Fruit fly (Drosophila melanogaster) whole organism, embryonic: ENCODE measurements around the gene TBC1D16.

Experiments used
- CG8089 ChIP-seq: fragments of 200-800 bp; sonication (Bioruptor generic); optimal IDR thresholded peaks from 3 replicates; lab custom pipeline; 2016; ENCODE audit warnings: missing biosample characterization, missing genetic modification characterization
- Gsc ChIP-seq: fragments of 200-800 bp; sonication (Bioruptor generic); IDR thresholded peaks from 2 replicates; pipeline ENCODE4 v1.3.6; 2022; ENCODE audit warnings: missing biosample characterization, missing genetic modification characterization
- Hand ChIP-seq: fragments of 200-800 bp; sonication (Bioruptor generic); optimal IDR thresholded peaks from 2 replicates; lab custom pipeline; 2017; ENCODE audit warnings: mild to moderate bottlenecking, missing biosample characterization, missing genetic modification reagents, missing genetic modification characterization
- lbe ChIP-seq: fragments of 200-800 bp; sonication (Bioruptor generic); optimal IDR thresholded peaks from 2 replicates; lab custom pipeline; 2016; ENCODE audit warnings: missing biosample characterization, mild to moderate bottlenecking, missing genetic modification characterization
- oc ChIP-seq: fragments of 200-800 bp; sonication (Bioruptor generic); optimal IDR thresholded peaks from 2 replicates; lab custom pipeline; 2018; ENCODE audit warnings: missing biosample characterization, mild to moderate bottlenecking, missing genetic modification characterization, moderate library complexity

- TF ChIP-seq Hand (GFP tag; lab: Kevin White, UChicago) (no peak), oc (tag; lab: Kevin White, UChicago) (no peak), Gsc (no peak), lbe (GFP tag; lab: Kevin White, UChicago) (no peak), CG8089 (GFP tag; lab: Kevin White, UChicago) (no peak)
These were observed 31.6 kb downstream of the TBC1D16 start for dm6 chr2L:10403803-10404315.
